Worm (Caenorhabditis elegans) whole organism, L1 larva: ENCODE data around the gene atgp-1.

Experiments
- C04F5.9 ChIP-seq: sonication (generic microtip); optimal IDR thresholded peaks from 2 replicates; lab custom pipeline; 2016; ENCODE audit warnings: missing genetic modification characterization, missing compliant biosample characterization
- C34B4.2 ChIP-seq: sonication (generic microtip); optimal IDR thresholded peaks from 2 replicates; lab custom pipeline; 2017; ENCODE audit warnings: mild to moderate bottlenecking, missing genetic modification characterization, missing compliant biosample characterization
- Y116A8C.19 ChIP-seq: sonication (generic microtip); optimal IDR thresholded peaks from 2 replicates; lab custom pipeline; 2016; ENCODE audit warnings: missing compliant biosample characterization, missing genetic modification characterization, borderline replicate concordance
- aha-1 ChIP-seq: fragments of 150-350 bp; optimal IDR thresholded peaks from 2 replicates; lab custom pipeline; 2014; ENCODE audit warnings: missing biosample characterization, missing genetic modification characterization
- aly-2 ChIP-seq: fragments of 150-350 bp; optimal IDR thresholded peaks from 2 replicates; lab custom pipeline; 2014; ENCODE audit warnings: missing biosample characterization, missing genetic modification characterization
- blmp-1 ChIP-seq: fragments of 150-350 bp; optimal IDR thresholded peaks from 2 replicates; lab custom pipeline; 2014; ENCODE audit warnings: missing biosample characterization, missing genetic modification characterization
- ceh-63 ChIP-seq: fragments of 200-800 bp; sonication (Bioruptor generic); optimal IDR thresholded peaks from 2 replicates; lab custom pipeline; 2018; ENCODE audit warnings: mild to moderate bottlenecking, missing genetic modification characterization, missing compliant biosample characterization
- ceh-82 ChIP-seq, 3 experiments: fragments of 150-350 bp in 1 of 3; sonication (generic microtip) in 2 of 3; optimal IDR thresholded peaks; 2 replicates each; lab custom pipeline; 2014 to 2017; ENCODE audit warnings: missing biosample characterization in 3 of 3, missing genetic modification characterization in 3 of 3
- ceh-90 ChIP-seq: sonication (generic microtip); optimal IDR thresholded peaks from 2 replicates; lab custom pipeline; 2016; ENCODE audit warnings: missing genetic modification characterization, missing compliant biosample characterization
- ces-1 ChIP-seq: fragments of 150-350 bp; optimal IDR thresholded peaks from 2 replicates; lab custom pipeline; 2014; ENCODE audit warnings: missing biosample characterization, missing genetic modification reagents, missing genetic modification characterization
- dpl-1 ChIP-seq, 3 experiments: fragments of 150-350 bp in 2 of 3; sonication (generic microtip) in 1 of 3; optimal IDR thresholded peaks; 2 replicates each; lab custom pipeline; 2014 to 2017; ENCODE audit warnings: missing biosample characterization in 3 of 3, missing genetic modification characterization in 3 of 3, missing genetic modification reagents in 3 of 3
- dsc-1 ChIP-seq: sonication (generic microtip); optimal IDR thresholded peaks from 2 replicates; lab custom pipeline; 2016; ENCODE audit warnings: mild to moderate bottlenecking, missing genetic modification characterization, missing compliant biosample characterization
- efl-1 ChIP-seq, 4 experiments: fragments of 150-350 bp; optimal IDR thresholded peaks in 3 of 4; peaks in 1 of 4; 1 replicate in 1 of 4; 2 replicates in 3 of 4; lab custom pipeline; 2014; ENCODE audit warnings: missing biosample characterization in 2 of 4, missing genetic modification characterization in 2 of 4, missing genetic modification reagents in 2 of 4
- efl-3 ChIP-seq: fragments of 200-800 bp; sonication (Bioruptor generic); optimal IDR thresholded peaks from 2 replicates; lab custom pipeline; 2018; ENCODE audit warnings: mild to moderate bottlenecking, missing genetic modification characterization, missing compliant biosample characterization
- egl-13 ChIP-seq: sonication (generic microtip); optimal IDR thresholded peaks from 2 replicates; lab custom pipeline; 2016; ENCODE audit warnings: missing genotype, missing genetic modification reagents, missing genetic modification characterization, missing compliant biosample characterization
- elt-2 ChIP-seq: sonication (generic microtip); optimal IDR thresholded peaks from 2 replicates; lab custom pipeline; 2016; ENCODE audit warnings: missing genetic modification characterization, mild to moderate bottlenecking, inconsistent platforms, missing compliant biosample characterization, missing genetic modification reagents
- fkh-10 ChIP-seq: sonication (generic microtip); optimal IDR thresholded peaks from 2 replicates; lab custom pipeline; 2017; ENCODE audit warnings: missing biosample characterization, missing genetic modification reagents, missing genetic modification characterization
- fkh-4 ChIP-seq: sonication (generic microtip); optimal IDR thresholded peaks from 2 replicates; lab custom pipeline; 2016; ENCODE audit warnings: missing compliant biosample characterization, missing genetic modification characterization, borderline replicate concordance
- fkh-8 ChIP-seq: sonication (generic microtip); optimal IDR thresholded peaks from 2 replicates; lab custom pipeline; 2016; ENCODE audit warnings: mild to moderate bottlenecking, missing genetic modification characterization, missing compliant biosample characterization
- fos-1 ChIP-seq: fragments of 150-350 bp; optimal IDR thresholded peaks from 2 replicates; lab custom pipeline; 2014; ENCODE audit warnings: missing biosample characterization, missing genetic modification characterization
- hlh-4 ChIP-seq: sonication (generic microtip); optimal IDR thresholded peaks from 2 replicates; lab custom pipeline; 2016; ENCODE audit warnings: mild to moderate bottlenecking, missing genetic modification characterization, missing compliant biosample characterization
- hpl-2 ChIP-seq: fragments of 150-350 bp; optimal IDR thresholded peaks from 2 replicates; lab custom pipeline; 2014; ENCODE audit warnings: missing biosample characterization, missing genetic modification reagents, missing genetic modification characterization
- lin-13 ChIP-seq: fragments of 150-350 bp; optimal IDR thresholded peaks from 2 replicates; lab custom pipeline; 2014; ENCODE audit warnings: missing biosample characterization, missing genetic modification reagents, missing genetic modification characterization
- lin-35 ChIP-seq, 2 experiments: fragments of 150-350 bp; optimal IDR thresholded peaks; 2 replicates each; lab custom pipeline; 2014; ENCODE audit warnings: missing biosample characterization in 2 of 2, missing genetic modification characterization in 2 of 2, missing genetic modification reagents in 2 of 2
- lin-39 ChIP-seq: fragments of 150-350 bp; optimal IDR thresholded peaks from 2 replicates; lab custom pipeline; 2014; ENCODE audit warnings: missing biosample characterization, missing genetic modification reagents, missing genetic modification characterization
- mab-9 ChIP-seq: fragments of 200-800 bp; sonication (Bioruptor generic); IDR thresholded peaks from 2 replicates; pipeline ENCODE4 v1.3.6; 2022; ENCODE audit warnings: missing genetic modification reagents, missing genetic modification characterization, missing compliant biosample characterization
- mef-2 ChIP-seq: fragments of 150-350 bp; optimal IDR thresholded peaks from 2 replicates; lab custom pipeline; 2014; ENCODE audit warnings: missing biosample characterization, missing genetic modification characterization
- nhr-20 ChIP-seq: sonication (generic microtip); optimal IDR thresholded peaks from 2 replicates; lab custom pipeline; 2016; ENCODE audit warnings: mild to moderate bottlenecking, missing genetic modification characterization, missing compliant biosample characterization
- nhr-237 ChIP-seq: fragments of 150-350 bp; optimal IDR thresholded peaks from 2 replicates; lab custom pipeline; 2014; ENCODE audit warnings: missing biosample characterization, missing genetic modification characterization
- nhr-28 ChIP-seq: fragments of 150-350 bp; optimal IDR thresholded peaks from 2 replicates; lab custom pipeline; 2014; ENCODE audit warnings: missing biosample characterization, missing genetic modification characterization
- nhr-47 ChIP-seq: sonication (generic microtip); optimal IDR thresholded peaks from 2 replicates; lab custom pipeline; 2016; ENCODE audit warnings: mild to moderate bottlenecking, missing genetic modification characterization, moderate library complexity, missing compliant biosample characterization
- nhr-71 ChIP-seq: sonication (generic microtip); optimal IDR thresholded peaks from 2 replicates; lab custom pipeline; 2016; ENCODE audit warnings: mild to moderate bottlenecking, missing genetic modification characterization, moderate library complexity, missing compliant biosample characterization
- nhr-77 ChIP-seq: fragments of 150-350 bp; optimal IDR thresholded peaks from 2 replicates; lab custom pipeline; 2014; ENCODE audit warnings: missing biosample characterization, missing genetic modification characterization
- nhr-84 ChIP-seq: sonication (generic microtip); optimal IDR thresholded peaks from 2 replicates; lab custom pipeline; 2017; ENCODE audit warnings: missing biosample characterization, missing genetic modification characterization
- nhr-85 ChIP-seq: sonication (generic microtip); peaks from one replicate; lab custom pipeline; 2016; ENCODE audit warnings: missing genetic modification characterization, inconsistent platforms, missing compliant biosample characterization
- pqm-1 ChIP-seq: sonication (generic microtip); optimal IDR thresholded peaks from 3 replicates; lab custom pipeline; 2017; ENCODE audit warnings: missing biosample characterization, missing genetic modification characterization
- snu-23 ChIP-seq: sonication (generic microtip); optimal IDR thresholded peaks from 2 replicates; lab custom pipeline; 2016; ENCODE audit warnings: missing genetic modification characterization, missing compliant biosample characterization
- sup-37 ChIP-seq: fragments of 200-800 bp; sonication (Bioruptor generic); optimal IDR thresholded peaks from 2 replicates; lab custom pipeline; 2018; ENCODE audit warnings: mild to moderate bottlenecking, missing genetic modification characterization, missing compliant biosample characterization
- unc-130 ChIP-seq: fragments of 150-350 bp; optimal IDR thresholded peaks from 2 replicates; lab custom pipeline; 2017; ENCODE audit warnings: missing biosample characterization, missing genetic modification characterization, inconsistent platforms
- unc-30 ChIP-seq: sonication (generic microtip); optimal IDR thresholded peaks from 2 replicates; lab custom pipeline; 2017; ENCODE audit warnings: missing biosample characterization, missing genetic modification characterization
- unc-62 ChIP-seq: fragments of 150-350 bp; optimal IDR thresholded peaks from 2 replicates; lab custom pipeline; 2014; ENCODE audit warnings: missing biosample characterization, missing genetic modification reagents, missing genetic modification characterization
- unc-86 ChIP-seq: sonication (generic microtip); optimal IDR thresholded peaks from 2 replicates; lab custom pipeline; 2016; ENCODE audit warnings: missing genetic modification characterization, missing compliant biosample characterization
- zag-1 ChIP-seq: fragments of 150-350 bp; optimal IDR thresholded peaks from 2 replicates; lab custom pipeline; 2014; ENCODE audit warnings: missing biosample characterization, missing genetic modification characterization

Gene atgp-1

ce11 chrIV:17292350-17292749 lies 23.2 kb downstream of the atgp-1 start:
- TF ChIP-seq unc-62 (GFP tag; lab: Kevin White, UChicago) (no peak), efl-3 (no peak), ceh-63 (GFP tag; lab: Kevin White, UChicago) (no peak), nhr-85 (tag; lab: Kevin White, UChicago) (no peak), hlh-4 (no peak), blmp-1 (tag; lab: Kevin White, UChicago) (no peak), C34B4.2 (tag; lab: Kevin White, UChicago) (no peak), aly-2 (tag; lab: Kevin White, UChicago) (no peak), ceh-90 (no peak), pqm-1 (tag; lab: Kevin White, UChicago) (no peak), elt-2 (tag; lab: Kevin White, UChicago) (peak; percentile 9), lin-35 (GFP tag; optimal IDR thresholded peaks at IDR 0.05; lab: Kevin White, UChicago) (peak in 1 of 2 experiments; percentile 21), fkh-10 (no peak)

ce11 chrIV:17293068-17293467 lies 23.9 kb downstream of the atgp-1 start:
- peak; percentile 41 for TF ChIP-seq elt-2 (tag; lab: Kevin White, UChicago)
- TF ChIP-seq fos-1, result no peak

- TF ChIP-seq ces-1 (GFP tag; lab: Kevin White, UChicago) (no peak), aha-1 (tag; lab: Kevin White, UChicago) (no peak), dsc-1 (tag; lab: Kevin White, UChicago) (peak; percentile 62), nhr-237 (no peak), unc-30 (tag; lab: Kevin White, UChicago) (no peak), lin-13 (no peak), unc-86 (tag; lab: Kevin White, UChicago) (no peak), hpl-2 (GFP tag; lab: Kevin White, UChicago) (no peak), sup-37 (GFP tag; lab: Kevin White, UChicago) (no peak), snu-23 (GFP tag; lab: Kevin White, UChicago) (no peak), mef-2 (tag; lab: Kevin White, UChicago) (no peak), lin-35 (GFP tag; optimal IDR thresholded peaks at IDR 0.05; lab: Kevin White, UChicago) (peak in 1 of 2 experiments; percentile 36), fkh-8 (tag; lab: Kevin White, UChicago) (peak; percentile 27), fkh-4 (tag; lab: Kevin White, UChicago) (no peak), C04F5.9 (tag; lab: Kevin White, UChicago) (no peak), Y116A8C.19 (tag; lab: Kevin White, UChicago) (no peak), ceh-90 (no peak), mab-9 (no peak), zag-1 (tag; lab: Kevin White, UChicago) (no peak), C34B4.2 (tag; lab: Kevin White, UChicago) (no peak), egl-13 (tag; lab: Kevin White, UChicago) (no peak), nhr-71 (tag; lab: Kevin White, UChicago) (no peak), aly-2 (tag; lab: Kevin White, UChicago) (no peak), dpl-1 (GFP tag; optimal IDR thresholded peaks at IDR 0.05; lab: Kevin White, UChicago) (peak in 1 of 3 experiments; percentile 27), pqm-1 (tag; lab: Kevin White, UChicago) (no peak), elt-2 (tag; lab: Kevin White, UChicago) (no peak), nhr-47 (tag; lab: Kevin White, UChicago) (peak; percentile 11), nhr-20 (tag; lab: Kevin White, UChicago) (no peak), nhr-28 (tag; lab: Kevin White, UChicago) (no peak), ceh-82 (tag; optimal IDR thresholded peaks at IDR 0.05; lab: Kevin White, UChicago) (no peak), nhr-77 (tag; lab: Kevin White, UChicago) (no peak), unc-130 (no peak), lin-39 (tag; lab: Kevin White, UChicago) (no peak), nhr-84 (tag; lab: Kevin White, UChicago) (no peak), efl-1 (optimal IDR thresholded peaks at IDR 0.05; lab: Kevin White, UChicago) (no peak), efl-1 (GFP tag; optimal IDR thresholded peaks at IDR 0.05 in 1 of 2; lab: Kevin White, UChicago) (peak in 1 of 2 experiments; percentile 77)
Observed at ce11 chrIV:17293679-17294078, 24.5 kb downstream of the atgp-1 start.
